Worm (Caenorhabditis elegans): Measurements from ENCODE around the gene Y57A10C.9.
"Not testable (repeated sequence)": the region's sequence is repeated elsewhere in the genome, so short reads cannot be mapped to it uniquely, and the experiment has no call there.

The Y57A10C.9 gene

DNA sequence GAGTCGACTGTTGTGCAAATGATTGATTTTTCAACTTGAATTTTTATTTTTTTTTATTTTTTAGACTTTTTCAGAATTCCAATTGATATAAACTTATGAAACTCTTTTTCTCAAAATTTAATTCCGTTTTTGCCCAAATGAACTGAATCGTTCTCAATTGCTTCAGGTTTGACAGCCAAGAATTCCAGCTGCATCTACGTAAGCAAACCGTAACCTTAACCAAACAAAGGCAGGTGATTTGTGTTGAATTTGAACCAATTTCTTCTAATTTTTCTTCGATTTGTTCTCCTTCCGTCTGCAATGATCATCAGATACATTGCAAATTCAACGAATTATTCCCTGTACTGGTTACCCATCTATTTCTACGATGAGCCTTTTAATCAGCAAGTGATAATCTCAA is 11.5 kb upstream of the Y57A10C.9 start, which contains the start of gene sre-34:
sre-34 (plus strand) TSS at position 301 of the 400 bp plus-strand sequence.
- TF ChIP-seq unc-62 (GFP tag; optimal IDR thresholded peaks at IDR 0.05), result no peak

DNA sequence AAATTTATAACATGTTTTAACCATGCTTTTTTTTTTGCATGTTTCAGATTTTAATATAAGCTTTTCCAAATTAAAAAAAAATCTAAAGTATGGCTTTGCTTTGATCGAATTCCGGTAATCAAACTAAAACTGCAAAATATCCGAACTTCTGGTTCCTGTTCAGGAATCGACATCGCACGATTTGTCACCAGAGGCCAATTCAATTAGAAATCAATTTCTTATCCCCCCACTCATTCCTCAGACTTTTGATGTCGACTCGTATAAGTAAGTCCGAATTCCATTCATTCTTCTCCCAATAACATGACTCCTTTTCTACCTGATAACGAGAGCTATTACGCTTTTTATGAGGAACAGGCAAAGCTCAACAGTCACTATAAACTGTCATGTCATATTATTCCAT is 9.9 kb upstream of the Y57A10C.9 start, which contains the start of gene srh-27:
srh-27 (plus strand) TSS at position 301 of the 400 bp plus-strand sequence.
- no peak for TF ChIP-seq unc-62 (GFP tag; optimal IDR thresholded peaks at IDR 0.05)

DNA sequence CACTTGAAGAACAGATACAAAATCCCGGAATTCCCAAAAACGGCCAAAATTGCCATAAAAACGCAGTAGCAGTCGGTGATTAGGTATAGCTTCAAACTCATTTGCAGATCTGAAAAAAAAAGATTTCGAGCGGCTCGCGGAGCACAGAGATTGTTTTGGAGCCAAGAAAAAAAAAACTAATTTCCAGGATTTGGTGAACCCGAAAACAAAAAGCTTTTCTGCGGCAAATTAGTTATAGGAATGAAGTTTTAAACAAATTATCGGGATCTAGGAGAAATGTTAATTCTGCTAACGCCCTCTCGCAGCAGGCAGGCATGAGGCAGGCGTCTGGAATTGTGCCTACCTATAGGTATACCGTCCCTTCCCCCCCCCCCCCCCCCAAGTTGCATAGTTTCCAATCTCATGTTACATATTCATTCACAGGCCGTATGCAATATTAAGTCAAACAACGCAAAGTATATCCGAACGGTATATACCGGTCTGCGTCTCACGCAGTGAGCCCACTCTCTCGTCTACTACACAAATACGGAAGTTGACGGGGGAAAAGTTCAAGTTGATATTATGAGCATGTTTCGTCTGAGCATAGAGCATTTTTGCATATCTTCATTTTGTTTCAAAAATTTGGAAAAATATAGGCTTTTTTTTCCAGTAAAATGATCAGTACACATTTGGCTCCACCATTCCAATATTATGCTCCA is 6.5 kb upstream of the Y57A10C.9 start, which contains the start of the genes W05H5.1 and pitr-6:
W05H5.1 (minus strand) TSS at position 101 of the 698 bp plus-strand sequence.
pitr-6 (plus strand) TSS at position 648 of the 698 bp plus-strand sequence.
- TF ChIP-seq unc-62 (GFP tag; optimal IDR thresholded peaks at IDR 0.05), result no peak

DNA sequence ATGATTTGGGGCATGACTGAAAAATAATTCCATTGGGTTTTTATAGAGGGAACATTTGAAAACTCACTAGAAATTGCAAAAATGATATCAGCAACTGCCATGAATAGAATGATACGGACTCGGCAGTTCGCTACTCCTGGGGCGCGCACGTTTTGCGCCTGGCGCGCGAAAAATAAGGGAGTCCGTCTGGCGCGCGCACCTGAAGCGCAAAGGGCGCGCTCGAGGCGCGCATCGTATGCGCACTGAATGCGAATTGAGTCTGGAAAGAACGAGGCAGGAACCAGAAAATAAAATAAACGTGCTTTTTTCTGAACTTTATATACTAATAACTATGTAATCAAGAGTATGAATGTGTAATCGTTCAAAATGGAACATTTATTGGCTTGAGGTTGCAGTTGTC is 2.8 kb upstream of the Y57A10C.9 start, which contains the start of gene Y57A10C.10:
Y57A10C.10 (minus strand) TSS at position 101 of the 400 bp plus-strand sequence.
- not testable (repeated sequence) for TF ChIP-seq unc-62 (GFP tag; optimal IDR thresholded peaks at IDR 0.05)

DNA sequence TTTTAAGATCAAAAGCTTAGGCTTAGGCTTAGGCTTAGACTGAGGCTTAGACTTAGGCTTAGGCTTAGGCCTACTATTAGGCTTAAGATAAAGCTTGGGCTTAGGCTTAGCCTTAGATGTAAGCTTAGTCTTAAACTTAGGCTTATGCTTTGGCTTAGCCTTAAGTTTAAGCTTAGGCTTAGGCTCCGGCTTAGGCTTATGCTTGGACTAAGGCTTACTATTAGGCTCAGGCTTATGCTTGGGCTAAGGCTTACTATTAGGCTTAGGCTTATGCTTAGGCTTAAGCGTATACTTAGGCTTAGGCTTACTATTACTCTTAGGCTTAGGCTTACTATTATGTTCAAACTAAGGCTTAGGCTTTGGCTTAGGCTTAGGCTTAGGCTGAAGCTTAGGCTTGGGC is 1.6 kb downstream of the Y57A10C.9 start:
- no peak for TF ChIP-seq unc-62 (GFP tag; optimal IDR thresholded peaks at IDR 0.05)

DNA sequence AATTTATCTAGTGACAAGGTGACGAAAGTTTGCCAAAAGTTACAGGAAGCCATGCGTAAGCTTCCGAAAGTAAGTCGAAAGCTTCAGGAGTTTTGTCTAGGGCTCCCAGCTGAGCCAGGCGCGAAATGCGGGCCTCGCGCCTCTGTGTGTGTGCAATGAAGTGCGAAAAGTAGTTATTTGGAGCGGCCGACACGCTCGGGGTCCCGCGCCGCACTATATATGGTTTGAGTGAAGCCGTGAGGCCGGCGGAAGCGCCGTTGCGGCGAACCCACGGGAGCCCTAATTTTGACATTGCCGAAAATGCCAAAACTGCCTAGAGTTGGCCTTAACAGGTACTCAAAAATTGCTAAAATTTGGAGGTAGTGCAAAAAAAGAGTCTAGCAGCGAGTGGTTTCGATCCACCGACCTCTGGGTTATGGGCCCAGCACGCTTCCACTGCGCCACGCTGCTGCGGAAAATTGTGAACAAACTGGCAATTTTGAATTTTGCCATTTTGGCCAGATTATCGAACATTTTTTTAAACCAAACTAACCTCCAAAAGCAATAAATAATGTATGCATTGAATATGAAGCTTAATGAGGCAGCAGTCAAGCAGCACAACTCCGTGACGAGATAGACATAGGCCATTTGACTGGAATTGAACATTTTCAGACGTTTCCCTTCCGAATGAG is 3.0 kb downstream of the Y57A10C.9 start:
- no peak for TF ChIP-seq unc-62 (GFP tag; optimal IDR thresholded peaks at IDR 0.05)

DNA sequence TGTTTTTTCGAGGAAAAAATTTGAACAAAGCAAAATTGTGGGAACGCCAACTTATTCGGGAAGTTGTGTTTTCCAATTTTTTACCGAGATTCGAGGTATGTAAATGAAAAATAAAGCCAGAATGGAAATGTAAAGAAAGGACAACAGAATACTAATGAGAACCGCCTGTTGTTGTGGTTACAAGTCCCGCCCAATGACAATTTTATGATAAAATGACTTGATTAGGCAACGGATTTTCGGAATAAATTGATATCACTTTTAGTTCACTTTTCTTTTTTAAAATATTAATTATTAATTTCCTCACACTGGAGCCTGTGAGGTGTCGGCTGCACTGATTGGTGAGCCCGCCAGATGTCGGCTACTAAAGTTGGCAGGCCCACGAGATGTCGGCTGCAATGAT is 6.0 kb downstream of the Y57A10C.9 start, which contains the start of gene dct-12:
dct-12 (minus strand) TSS at position 101 of the 400 bp plus-strand sequence.
- no peak for TF ChIP-seq unc-62 (GFP tag; optimal IDR thresholded peaks at IDR 0.05)

DNA sequence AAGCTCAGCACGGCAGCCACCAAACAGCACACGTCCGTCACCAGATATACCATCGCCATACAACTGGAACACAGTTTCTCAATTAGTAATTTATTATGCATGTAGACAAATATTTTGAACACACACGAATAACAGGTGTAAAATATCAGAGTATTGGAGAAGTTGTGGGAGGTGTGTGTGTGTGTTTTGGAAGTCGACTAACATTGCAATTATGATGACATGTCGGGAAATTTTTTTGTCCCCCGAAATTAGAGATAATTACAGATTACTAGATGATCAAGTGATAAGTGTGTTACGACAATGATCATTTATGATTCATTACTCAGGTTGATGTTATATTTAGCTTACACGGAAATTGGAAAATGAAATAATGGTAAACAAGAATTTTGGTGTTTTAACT is 8.6 kb downstream of the Y57A10C.9 start, which contains the start of gene Y57A10C.8:
Y57A10C.8 (minus strand) TSS at position 101 of the 400 bp plus-strand sequence.
- TF ChIP-seq unc-62 (GFP tag; optimal IDR thresholded peaks at IDR 0.05), result no peak

DNA sequence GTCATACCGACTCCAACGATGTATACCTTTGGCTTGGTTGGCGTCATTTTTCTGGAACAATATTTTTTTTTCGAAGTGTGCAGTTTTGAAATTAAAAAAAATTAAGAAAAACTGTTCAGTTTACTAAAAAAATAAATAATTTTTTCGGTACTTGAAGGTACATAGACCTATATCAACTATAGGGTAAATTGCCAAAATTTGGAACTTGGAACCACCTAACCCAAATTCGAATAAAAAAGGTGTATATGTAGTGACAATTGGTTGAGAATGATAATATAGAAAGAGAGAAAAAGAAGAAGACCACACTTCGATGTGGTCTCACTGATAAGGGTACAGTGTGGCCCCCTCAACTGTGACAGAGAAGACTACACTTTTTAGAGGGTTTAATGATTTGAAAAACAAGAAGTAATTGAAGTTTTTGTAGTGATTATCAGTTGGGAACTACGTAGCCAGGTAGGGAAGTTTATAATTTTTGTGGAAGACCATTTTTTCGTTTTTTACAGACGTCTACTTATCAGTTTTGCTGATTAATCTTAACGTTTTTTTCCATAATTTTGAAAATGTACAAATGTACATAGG is 12.6 kb downstream of the Y57A10C.9 start, which contains the start of gene daf-22:
daf-22 (minus strand) TSS at position 51 of the 579 bp plus-strand sequence.
- no peak for TF ChIP-seq unc-62 (GFP tag; optimal IDR thresholded peaks at IDR 0.05)

DNA sequence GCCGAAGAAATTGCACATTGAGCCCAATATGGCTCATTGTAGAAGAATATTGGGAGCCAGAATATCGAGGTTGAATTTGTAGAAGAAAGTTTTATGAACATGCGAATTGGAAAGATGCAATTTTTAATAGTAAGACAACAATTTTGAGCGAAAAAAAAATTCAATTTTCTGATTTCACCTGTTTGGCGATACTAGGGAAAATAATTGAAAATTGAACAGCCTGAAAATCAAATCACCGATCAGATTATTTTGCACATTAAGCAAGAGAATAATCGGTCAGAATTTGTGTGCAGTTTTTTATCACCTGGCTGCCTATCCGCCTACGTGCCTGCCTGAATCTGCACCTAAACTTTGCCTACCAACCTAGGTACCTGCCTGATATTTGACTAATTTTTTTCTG is 17.9 kb downstream of the Y57A10C.9 start, which contains the start of gene sre-26:
sre-26 (minus strand) TSS at position 101 of the 400 bp plus-strand sequence.
- TF ChIP-seq unc-62 (GFP tag; optimal IDR thresholded peaks at IDR 0.05), result no peak

DNA sequence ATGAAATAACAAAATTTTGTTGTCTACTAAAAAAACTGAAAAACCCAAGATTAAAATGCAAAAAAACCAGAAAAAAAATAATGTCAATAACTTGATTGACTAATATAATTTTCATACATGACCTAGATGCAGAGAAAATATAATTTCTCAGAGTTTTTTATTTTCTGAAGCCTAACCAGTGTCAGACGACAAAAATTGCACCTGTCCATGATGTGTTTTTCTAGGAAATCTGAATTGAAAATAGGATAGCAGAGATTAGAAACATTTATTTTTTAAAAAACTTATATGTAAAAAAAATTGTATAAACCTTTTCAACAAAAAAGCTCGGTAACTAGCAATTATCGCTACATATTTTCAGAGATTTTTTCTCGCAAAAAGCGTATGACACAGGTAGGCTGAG is 20.3 kb downstream of the Y57A10C.9 start:
- TF ChIP-seq unc-62 (GFP tag; optimal IDR thresholded peaks at IDR 0.05), result no peak

DNA sequence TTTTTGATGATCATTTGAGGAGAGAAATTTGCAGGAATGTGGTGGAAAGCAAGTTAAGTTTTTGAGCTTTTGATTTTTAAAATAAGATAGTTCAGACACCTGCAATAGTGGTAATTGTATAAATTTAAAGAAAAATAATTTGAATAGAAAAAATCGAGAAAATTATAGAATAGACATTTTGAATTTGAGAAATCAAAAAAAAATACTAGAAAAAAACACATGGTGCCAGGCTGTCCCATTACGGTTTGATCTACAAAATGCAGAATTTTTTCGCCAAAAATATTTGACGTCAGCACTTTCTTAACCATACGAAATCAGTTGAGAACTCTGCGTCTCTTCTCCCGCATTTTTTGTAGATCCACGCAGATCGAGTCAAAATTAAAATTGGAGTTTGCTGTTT is 20.8 kb downstream of the Y57A10C.9 start, which contains the start of gene sre-27:
sre-27 (minus strand) TSS at position 101 of the 400 bp plus-strand sequence.
- TF ChIP-seq unc-62 (GFP tag; optimal IDR thresholded peaks at IDR 0.05), result no peak

DNA sequence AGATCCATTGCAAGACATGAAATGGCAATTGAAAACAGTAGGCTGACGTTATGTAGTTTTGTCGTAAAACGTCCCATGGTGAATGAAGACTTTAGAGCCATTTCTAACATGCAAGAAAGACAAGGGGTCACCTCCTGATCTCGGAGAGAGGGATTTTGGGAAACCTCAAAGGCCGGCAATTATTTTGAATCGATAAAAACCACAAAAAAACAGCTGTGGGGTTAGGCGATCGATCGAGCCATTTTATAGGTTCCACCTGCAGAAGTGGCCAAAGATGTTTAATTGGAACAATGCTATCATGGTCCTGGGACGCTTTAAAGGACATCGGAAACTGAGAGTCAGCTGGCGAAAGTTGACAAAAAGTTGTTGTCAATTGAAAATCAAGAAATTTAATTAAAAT is 23.5 kb downstream of the Y57A10C.9 start, which contains the start of gene Y57A10C.11:
Y57A10C.11 (minus strand) TSS at position 101 of the 400 bp plus-strand sequence.
- no peak for TF ChIP-seq unc-62 (GFP tag; optimal IDR thresholded peaks at IDR 0.05)

DNA sequence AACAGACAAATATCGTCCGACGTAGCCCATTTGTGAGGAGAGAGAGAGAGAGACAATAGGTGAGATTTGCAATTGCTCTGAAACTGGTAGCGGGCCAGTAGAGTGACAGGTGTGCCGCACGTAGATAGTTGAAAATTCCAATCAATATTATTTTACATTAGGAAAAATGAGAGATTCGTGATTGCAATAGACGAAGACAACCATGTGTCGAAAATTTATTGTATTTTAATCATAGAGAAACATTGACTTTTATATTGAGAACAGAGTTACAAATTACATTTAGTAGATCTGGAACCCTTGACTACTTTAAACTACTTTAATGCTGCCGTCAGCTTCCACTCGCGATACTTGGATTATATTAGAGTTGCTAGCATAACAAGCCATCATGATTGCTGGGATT is 25.9 kb downstream of the Y57A10C.9 start, which contains the start of gene Y57A10C.1:
Y57A10C.1 (minus strand) TSS at position 101 of the 400 bp plus-strand sequence.
- TF ChIP-seq unc-62 (GFP tag; optimal IDR thresholded peaks at IDR 0.05), result no peak

DNA sequence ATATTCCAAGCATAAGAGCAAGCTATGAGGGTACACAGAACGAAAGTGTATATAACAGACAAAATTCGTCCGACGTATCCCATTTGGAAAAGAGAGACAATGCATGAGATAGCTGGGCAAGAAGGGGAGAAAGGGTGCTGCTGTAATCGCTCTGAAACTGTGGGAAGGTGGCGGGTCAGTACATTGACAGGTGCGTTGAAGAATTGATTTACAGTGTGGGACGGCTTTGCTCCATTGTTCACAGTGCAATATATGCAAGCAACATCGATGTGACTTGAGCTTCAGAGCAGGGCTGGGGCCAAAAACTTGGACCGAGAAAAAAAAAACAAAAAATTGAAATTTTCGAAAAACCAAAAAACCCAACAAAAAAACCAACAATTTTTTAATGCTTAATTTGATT is 28.2 kb downstream of the Y57A10C.9 start, which contains the start of gene F57G9.3:
F57G9.3 (minus strand) TSS at position 101 of the 400 bp plus-strand sequence.
- TF ChIP-seq unc-62 (GFP tag; optimal IDR thresholded peaks at IDR 0.05), result no peak

DNA sequence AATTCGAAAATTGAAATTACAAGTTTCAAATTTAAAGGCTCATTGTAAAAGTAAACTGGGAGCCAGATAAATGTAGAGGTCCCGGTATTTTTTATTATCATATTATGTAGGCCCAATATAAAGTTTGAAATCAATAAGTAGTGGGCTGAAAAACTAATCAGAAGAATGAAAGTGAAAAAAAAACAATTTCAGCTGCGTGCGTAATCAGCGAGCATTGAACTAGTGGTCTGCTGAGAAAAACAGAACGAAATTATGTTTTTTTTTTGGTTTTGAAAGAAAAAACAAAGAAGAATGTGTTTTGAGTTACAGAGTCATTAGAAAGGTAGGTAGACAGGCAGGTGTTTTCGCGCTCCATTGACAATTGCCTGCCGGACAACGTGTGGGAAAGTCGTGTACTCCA is 29.6 kb downstream of the Y57A10C.9 start, which contains the start of gene sre-31:
sre-31 (minus strand) TSS at position 101 of the 400 bp plus-strand sequence.
- TF ChIP-seq unc-62 (GFP tag; optimal IDR thresholded peaks at IDR 0.05), result no peak
